Worm (Caenorhabditis elegans): Measurements from ENCODE around the gene srh-125.

DNA sequence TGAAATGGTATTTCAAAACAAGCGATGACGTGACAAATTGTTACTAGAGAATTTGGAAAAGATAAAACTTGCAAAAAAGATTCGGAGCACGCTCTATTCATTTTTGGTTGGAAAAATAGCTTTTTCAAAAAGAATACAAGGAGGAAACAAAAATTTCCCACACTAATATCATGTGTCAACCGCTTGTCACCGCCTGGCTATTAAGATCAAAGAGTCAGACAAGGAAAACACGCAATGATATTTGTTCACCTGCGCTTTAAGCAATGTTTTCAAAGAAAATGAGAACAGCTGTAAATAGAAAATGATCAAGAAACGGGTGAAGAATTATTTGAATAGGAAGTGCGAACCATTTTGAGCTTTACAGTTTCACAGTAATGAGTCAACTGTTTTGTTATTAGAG lies at the start of gene srh-125:
- TF ChIP-seq ama-1 (optimal IDR thresholded peaks at IDR 0.05) (no peak), tbx-37 (GFP tag; conservative IDR thresholded peaks at IDR 0.05) (no peak), scrt-1 (GFP tag; IDR thresholded peaks at IDR 0.05) (no peak), hmbx-1 (tag; optimal IDR thresholded peaks at IDR 0.05) (no peak), flt-1 (GFP tag; IDR thresholded peaks at IDR 0.05) (no peak), F13C5.2 (tag; optimal IDR thresholded peaks at IDR 0.05) (no peak), tbx-11 (GFP tag; IDR thresholded peaks at IDR 0.05) (no peak)

Measured in whole organism, early embryonic.